Worm (Caenorhabditis elegans): Measurements from ENCODE around the gene wdr-60.
A peak's percentile ranks its signal among the peaks of the same experiment; 100 is the strongest.

- peak; percentile 96 for TF ChIP-seq repo-1 (tag; optimal IDR thresholded peaks at IDR 0.05)
- TF ChIP-seq unc-62 (GFP tag; optimal IDR thresholded peaks at IDR 0.05): peak; percentile 17
Measured at ce11 chrIII:5018116-5018689, 31.2 kb downstream of the wdr-60 start, which contains the start of gene wip-1.
